Worm (Caenorhabditis elegans) whole organism, L4/young adult: Measurements from ENCODE around the gene hyl-2.

Experiments
- W03F9.2 ChIP-seq: fragments of 150-350 bp; optimal IDR thresholded peaks from 2 replicates; lab custom pipeline; 2014; ENCODE audit warnings: missing biosample characterization, missing genetic modification characterization
- dao-5 ChIP-seq: sonication (generic microtip); optimal IDR thresholded peaks from 2 replicates; lab custom pipeline; 2016; ENCODE audit warnings: missing genotype, missing genetic modification characterization, moderate library complexity, missing compliant biosample characterization
- him-1 ChIP-seq: sonication (generic microtip); optimal IDR thresholded peaks from 2 replicates; lab custom pipeline; 2016; ENCODE audit warnings: missing genotype, missing genetic modification reagents, missing genetic modification characterization, missing compliant biosample characterization

hyl-2 gene

DNA sequence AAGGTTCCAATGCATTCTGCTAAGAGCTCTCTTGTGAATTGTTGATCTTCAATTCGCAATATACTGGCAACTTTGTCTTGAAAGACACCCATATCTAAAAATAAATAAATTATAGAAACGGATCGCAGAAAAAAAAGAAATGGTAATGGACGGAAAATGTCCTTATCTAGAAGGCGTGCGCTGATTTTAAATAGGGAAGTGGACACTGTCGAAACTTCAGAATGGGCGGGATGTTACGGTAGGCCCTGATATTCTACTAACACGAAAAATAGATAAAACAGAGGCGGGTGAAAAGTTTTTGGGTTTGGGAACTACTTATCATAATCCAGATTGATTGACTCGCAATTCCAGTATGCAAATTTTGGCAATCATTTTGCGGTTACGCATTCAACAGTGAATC lies 5.6 kb upstream of the hyl-2 start, which contains the start of gene aqp-8:
Gene aqp-8 (minus strand): TSS at position 101 of the 400 bp plus-strand sequence.
- TF ChIP-seq dao-5 (tag; lab: Kevin White, UChicago) (no peak), W03F9.2 (tag; lab: Kevin White, UChicago) (no peak), him-1 (no peak)

- no peak for TF ChIP-seq W03F9.2 (tag; lab: Kevin White, UChicago)
- no peak for TF ChIP-seq dao-5 (tag; lab: Kevin White, UChicago)
- TF ChIP-seq him-1: no peak
These were observed 822 bp upstream of the hyl-2 start for ce11 chrX:4700083-4700482.

ce11 chrX:4698271-4698670 lies 990 bp downstream of the hyl-2 start:
- TF ChIP-seq him-1 (no peak), W03F9.2 (tag; lab: Kevin White, UChicago) (no peak), dao-5 (tag; lab: Kevin White, UChicago) (no peak)

- TF ChIP-seq him-1: no peak
- no peak for TF ChIP-seq dao-5 (tag; lab: Kevin White, UChicago)
- TF ChIP-seq W03F9.2 (tag; lab: Kevin White, UChicago): no peak
These were observed 4.5 kb downstream of the hyl-2 start for ce11 chrX:4694611-4695370.

DNA sequence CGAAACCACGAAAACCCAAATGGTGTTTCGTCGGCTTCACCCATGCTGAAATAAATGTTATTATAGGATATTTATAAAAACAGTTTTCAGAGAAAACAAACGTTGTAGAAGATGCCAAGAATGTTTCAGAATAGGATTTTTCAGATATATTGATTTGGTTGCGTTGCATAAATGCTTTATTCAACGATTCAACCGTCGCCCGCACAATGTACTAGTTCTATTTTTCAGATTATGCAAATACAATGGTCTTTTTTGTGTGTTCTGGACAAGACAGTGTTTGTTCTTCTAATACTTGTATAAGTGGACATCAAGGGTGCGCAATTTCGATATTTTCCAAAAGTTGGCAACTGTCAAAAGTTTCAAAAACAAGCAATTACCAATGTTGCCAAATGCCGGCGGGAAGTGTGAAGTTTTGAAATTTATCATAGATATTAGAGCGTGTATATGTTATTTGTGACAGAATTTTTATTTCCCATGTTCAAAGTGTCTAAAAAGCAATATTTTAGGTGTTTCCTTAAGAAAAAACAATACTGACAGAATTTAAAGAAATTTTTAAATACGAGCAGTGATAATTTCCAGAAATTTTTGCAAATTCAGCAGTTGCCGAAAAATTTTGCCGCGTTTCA lies 8.0 kb downstream of the hyl-2 start, which contains the start of gene K02G10.5:
Gene K02G10.5 (minus strand): TSS at position 51 of the 626 bp plus-strand sequence.
- TF ChIP-seq W03F9.2 (tag; lab: Kevin White, UChicago) (no peak), him-1 (no peak)

ce11 chrX:4685579-4685978 lies 13.7 kb downstream of the hyl-2 start:
- no peak for TF ChIP-seq dao-5 (tag; lab: Kevin White, UChicago)
- TF ChIP-seq W03F9.2 (tag; lab: Kevin White, UChicago): no peak
- no peak for TF ChIP-seq him-1

- TF ChIP-seq dao-5 (tag; lab: Kevin White, UChicago): no peak
- TF ChIP-seq him-1: no peak
- TF ChIP-seq W03F9.2 (tag; lab: Kevin White, UChicago): no peak
These were observed 16.6 kb downstream of the hyl-2 start, which contains the start of gene K02G10.15 for ce11 chrX:4682616-4683015. Gene K02G10.15 (minus strand): TSS chrX:4682716.

DNA sequence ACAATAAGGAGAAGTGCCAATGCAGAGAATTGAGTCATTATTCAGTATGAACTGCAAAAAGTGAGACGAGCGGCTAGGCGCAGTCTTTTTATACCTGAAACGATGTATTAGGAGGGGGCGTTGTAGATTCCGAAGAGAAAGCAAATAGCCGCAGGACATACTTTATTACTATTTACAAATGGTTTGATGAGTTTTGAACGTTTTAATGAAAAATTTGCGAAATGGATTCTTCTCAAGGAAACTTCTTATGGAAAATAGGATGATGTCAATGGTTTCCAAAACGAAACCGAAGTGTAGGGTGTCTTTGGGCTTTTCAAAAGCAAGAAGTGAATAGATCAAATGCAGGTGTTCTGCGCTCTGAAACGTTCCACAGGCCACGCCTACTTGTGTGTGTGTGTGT lies 21.2 kb downstream of the hyl-2 start, which contains the start of gene flp-11:
Gene flp-11 (minus strand): TSS at position 101 of the 400 bp plus-strand sequence.
- TF ChIP-seq him-1: no peak

DNA sequence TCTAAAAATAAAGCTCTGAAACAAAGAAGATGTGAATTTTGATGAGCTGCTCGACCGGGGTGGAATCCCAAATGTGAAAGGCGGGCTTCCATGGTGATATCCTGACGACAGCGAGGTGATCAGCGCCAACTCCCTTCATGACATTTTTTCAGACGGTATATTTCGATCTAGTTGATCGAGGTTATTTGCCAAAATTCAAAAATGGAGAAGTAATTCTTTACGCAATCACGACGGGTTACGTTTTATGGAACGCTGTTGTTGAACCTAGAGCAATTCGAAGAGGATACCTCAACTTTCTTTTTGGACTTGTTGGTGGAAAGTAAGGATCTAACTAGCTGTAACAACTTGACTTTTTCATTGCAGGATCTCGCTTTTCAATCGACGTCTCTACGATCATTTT lies 22.6 kb downstream of the hyl-2 start:
- TF ChIP-seq dao-5 (tag; lab: Kevin White, UChicago) (no peak), W03F9.2 (tag; lab: Kevin White, UChicago) (no peak), him-1 (no peak)

- no peak for TF ChIP-seq him-1
- TF ChIP-seq W03F9.2 (tag; lab: Kevin White, UChicago): no peak
These were observed 26.0 kb downstream of the hyl-2 start, which contains the start of gene tmem-135 for ce11 chrX:4673165-4673756. Gene tmem-135 (plus strand): TSS chrX:4673706.

- TF ChIP-seq W03F9.2 (tag; lab: Kevin White, UChicago): no peak
- TF ChIP-seq dao-5 (tag; lab: Kevin White, UChicago): no peak
- TF ChIP-seq him-1: no peak
These were observed 27.4 kb downstream of the hyl-2 start for ce11 chrX:4671837-4672236.

- TF ChIP-seq dao-5 (tag; lab: Kevin White, UChicago) (no peak), W03F9.2 (tag; lab: Kevin White, UChicago) (no peak), him-1 (no peak)
These were observed 31.5 kb downstream of the hyl-2 start, which contains the start of gene mfsd-12 for ce11 chrX:4667788-4668187. Gene mfsd-12 (plus strand): TSS chrX:4668088.

DNA sequence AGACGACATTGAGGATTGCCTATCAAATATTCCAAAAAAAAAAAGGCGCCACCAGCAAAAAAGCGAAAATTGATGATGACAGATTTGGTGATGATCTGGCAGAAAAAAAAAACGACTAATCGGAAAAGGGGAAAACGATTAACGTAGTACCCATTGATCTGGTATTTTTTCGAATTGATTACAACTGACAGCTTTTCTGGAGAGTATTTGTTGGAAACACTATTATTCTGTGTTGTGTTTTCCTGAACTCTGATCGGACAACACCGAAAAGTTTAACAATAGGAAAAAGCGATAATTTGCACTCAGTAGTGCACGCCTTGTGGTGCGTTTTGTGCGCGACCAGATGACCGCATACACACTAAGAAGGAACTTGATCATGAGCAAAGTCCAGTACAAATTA lies 34.6 kb downstream of the hyl-2 start:
- TF ChIP-seq W03F9.2 (tag; lab: Kevin White, UChicago) (no peak), him-1 (no peak), dao-5 (tag; lab: Kevin White, UChicago) (no peak)
